Fruit fly (Drosophila melanogaster) whole organism, wandering third instar larva: ENCODE measurements around the gene CG4666.

Experiments
- Abd-B ChIP-seq: fragments of >200 bp; optimal IDR thresholded peaks from 2 replicates; lab custom pipeline; 2017; ENCODE audit warnings: missing biosample characterization, missing genetic modification characterization
- CG32264 ChIP-seq: fragments of 200-800 bp; sonication (Bioruptor generic); optimal IDR thresholded peaks from 2 replicates; lab custom pipeline; 2016; ENCODE audit warnings: missing biosample characterization, missing genetic modification characterization
- CG9705 ChIP-seq: fragments of 200-800 bp; sonication (Bioruptor generic); optimal IDR thresholded peaks from 2 replicates; lab custom pipeline; 2018; ENCODE audit warnings: missing biosample characterization, mild to moderate bottlenecking, missing genetic modification characterization
- CrebA ChIP-seq: fragments of 200-800 bp; sonication (Bioruptor generic); optimal IDR thresholded peaks from 2 replicates; lab custom pipeline; 2016; ENCODE audit warnings: missing biosample characterization, mild to moderate bottlenecking, missing genetic modification characterization, borderline replicate concordance
- Dfd ChIP-seq: fragments of >200 bp; optimal IDR thresholded peaks from 2 replicates; lab custom pipeline; 2017; ENCODE audit warnings: missing biosample characterization, missing genetic modification characterization
- Dif ChIP-seq: fragments of 200-275, 200-300 bp; sonication (Bioruptor generic); optimal IDR thresholded peaks from 2 replicates; lab custom pipeline; 2018; ENCODE audit warnings: missing biosample characterization, missing genetic modification characterization; ENCODE audit not compliant: partially characterized antibody
- GATAd ChIP-seq: sonication (Bioruptor generic); optimal IDR thresholded peaks from 2 replicates; lab custom pipeline; 2016; ENCODE audit warnings: missing biosample characterization, missing genetic modification characterization
- HLH106 ChIP-seq: fragments of 200-800 bp; optimal IDR thresholded peaks from 3 replicates; lab custom pipeline; 2019; ENCODE audit warnings: missing biosample characterization, mild to moderate bottlenecking, missing genetic modification characterization, moderate library complexity
- Hnf4 ChIP-seq: fragments of 200-800 bp; sonication (Bioruptor generic); optimal IDR thresholded peaks from 2 replicates; lab custom pipeline; 2016; ENCODE audit warnings: missing biosample characterization, mild to moderate bottlenecking, missing genetic modification characterization
- Hr78 ChIP-seq: fragments of >200 bp; optimal IDR thresholded peaks from 2 replicates; lab custom pipeline; 2017; ENCODE audit warnings: missing biosample characterization, missing genetic modification characterization
- Hr83 ChIP-seq: fragments of 200-300 bp; sonication (Bioruptor generic); optimal IDR thresholded peaks from 2 replicates; lab custom pipeline; 2016; ENCODE audit warnings: missing biosample characterization, mild to moderate bottlenecking, missing genetic modification characterization, moderate library complexity; ENCODE audit not compliant: poor library complexity, severe bottlenecking
- Jra ChIP-seq: sonication (Bioruptor generic); optimal IDR thresholded peaks from 2 replicates; lab custom pipeline; 2016; ENCODE audit warnings: missing biosample characterization, missing genetic modification characterization
- Mio ChIP-seq: sonication (Bioruptor generic); optimal IDR thresholded peaks from 2 replicates; lab custom pipeline; 2016; ENCODE audit warnings: missing biosample characterization, missing genetic modification characterization
- Myc ChIP-seq: fragments of >200 bp; optimal IDR thresholded peaks from 2 replicates; lab custom pipeline; 2017
- N ChIP-seq: fragments of >200 bp; optimal IDR thresholded peaks from 2 replicates; lab custom pipeline; 2018; ENCODE audit warnings: missing biosample characterization, missing external identifiers, missing genetic modification characterization
- OdsH ChIP-seq: fragments of 200-800 bp; sonication (Bioruptor generic); optimal IDR thresholded peaks from 2 replicates; lab custom pipeline; 2016; ENCODE audit warnings: missing biosample characterization, mild to moderate bottlenecking, missing genetic modification characterization
- Rel ChIP-seq, 2 experiments: fragments of 200-800 bp; sonication (Bioruptor generic) in 1 of 2; optimal IDR thresholded peaks; 2 replicates in 1 of 2; 3 replicates in 1 of 2; lab custom pipeline; 2016 to 2019; ENCODE audit warnings: mild to moderate bottlenecking in 2 of 2, missing biosample characterization in 2 of 2, missing genetic modification characterization in 2 of 2, moderate library complexity in 1 of 2
- Sp1 ChIP-seq: fragments of 200-800 bp; sonication (Bioruptor generic); optimal IDR thresholded peaks from 3 replicates; lab custom pipeline; 2019; ENCODE audit warnings: missing biosample characterization, mild to moderate bottlenecking, missing genetic modification characterization, moderate library complexity
- Vsx2 ChIP-seq: fragments of 200-300, 225-300 bp; sonication (Bioruptor generic); optimal IDR thresholded peaks from 2 replicates; lab custom pipeline; 2018; ENCODE audit warnings: missing biosample characterization, missing genetic modification characterization; ENCODE audit not compliant: partially characterized antibody
- br ChIP-seq: fragments of 200-800 bp; sonication (Bioruptor generic); optimal IDR thresholded peaks from 2 replicates; lab custom pipeline; 2016; ENCODE audit warnings: missing biosample characterization, missing genetic modification characterization
- brk ChIP-seq: fragments of 200-800 bp; sonication (Bioruptor generic); optimal IDR thresholded peaks from 2 replicates; lab custom pipeline; 2016; ENCODE audit warnings: missing biosample characterization, mild to moderate bottlenecking, missing genetic modification characterization
- dl ChIP-seq, 2 experiments: fragments of 175-275, 200-275 bp in 1 of 2; fragments of 200-275 bp in 1 of 2; sonication (Bioruptor generic); optimal IDR thresholded peaks; lab custom pipeline; 2018; ENCODE audit warnings: mild to moderate bottlenecking in 2 of 2, missing biosample characterization in 2 of 2, missing genetic modification characterization in 2 of 2, moderate library complexity in 2 of 2; ENCODE audit not compliant: partially characterized antibody in 2 of 2, insufficient read depth in 1 of 2
- dmrt93B ChIP-seq: fragments of 200-800 bp; sonication (Bioruptor generic); optimal IDR thresholded peaks from 2 replicates; lab custom pipeline; 2018; ENCODE audit warnings: missing biosample characterization, mild to moderate bottlenecking, missing genetic modification characterization
- dsf ChIP-seq: sonication (Bioruptor generic); optimal IDR thresholded peaks from 2 replicates; lab custom pipeline; 2016; ENCODE audit warnings: missing biosample characterization, missing genetic modification characterization, borderline replicate concordance
- ey ChIP-seq: fragments of 200-800 bp; sonication (Bioruptor generic); optimal IDR thresholded peaks from 2 replicates; lab custom pipeline; 2016; ENCODE audit warnings: missing biosample characterization, missing genetic modification characterization
- foxo ChIP-seq, 2 experiments: fragments of 200-800 bp; sonication (Bioruptor generic); optimal IDR thresholded peaks; 2 replicates in 1 of 2; 3 replicates in 1 of 2; lab custom pipeline; 2016 to 2017; ENCODE audit warnings: missing biosample characterization in 2 of 2, missing genetic modification characterization in 2 of 2
- fru ChIP-seq: fragments of 200-800 bp; sonication (Bioruptor generic); optimal IDR thresholded peaks from 3 replicates; lab custom pipeline; 2016; ENCODE audit warnings: missing biosample characterization, mild to moderate bottlenecking, missing genetic modification characterization
- h ChIP-seq: fragments of 200-800 bp; sonication (Bioruptor generic); optimal IDR thresholded peaks from 3 replicates; lab custom pipeline; 2016; ENCODE audit warnings: missing biosample characterization, mild to moderate bottlenecking, missing genetic modification characterization
- jim ChIP-seq: fragments of 175-275, 200-325 bp; sonication (Bioruptor generic); optimal IDR thresholded peaks from 2 replicates; lab custom pipeline; 2016; ENCODE audit warnings: missing biosample characterization, mild to moderate bottlenecking, missing genetic modification characterization
- lola ChIP-seq: fragments of >200 bp; optimal IDR thresholded peaks from 2 replicates; lab custom pipeline; 2017; ENCODE audit warnings: missing biosample characterization, missing genetic modification characterization
- pan ChIP-seq: fragments of >200 bp; optimal IDR thresholded peaks from 2 replicates; lab custom pipeline; 2017
- psq ChIP-seq: fragments of 200-800 bp; sonication (Bioruptor generic); optimal IDR thresholded peaks from 3 replicates; lab custom pipeline; 2017; ENCODE audit warnings: missing biosample characterization, mild to moderate bottlenecking, missing genetic modification characterization, moderate library complexity
- rgr ChIP-seq: fragments of 200-800 bp; sonication (Bioruptor generic); optimal IDR thresholded peaks from 3 replicates; lab custom pipeline; 2016; ENCODE audit warnings: missing biosample characterization, mild to moderate bottlenecking, missing genetic modification characterization
- sage ChIP-seq: fragments of 200-800 bp; sonication (Bioruptor generic); optimal IDR thresholded peaks from 2 replicates; lab custom pipeline; 2016; ENCODE audit warnings: missing biosample characterization, mild to moderate bottlenecking, missing genetic modification characterization
- sv ChIP-seq: fragments of 200-800 bp; sonication (Bioruptor generic); optimal IDR thresholded peaks from 3 replicates; lab custom pipeline; 2016; ENCODE audit warnings: missing biosample characterization, missing genetic modification characterization
- tai ChIP-seq: sonication (Bioruptor generic); optimal IDR thresholded peaks from 2 replicates; lab custom pipeline; 2016; ENCODE audit warnings: missing biosample characterization, missing genetic modification characterization
- usp ChIP-seq: fragments of >200 bp; optimal IDR thresholded peaks from 2 replicates; lab custom pipeline; 2017; ENCODE audit warnings: missing biosample characterization, missing genetic modification characterization
- woc ChIP-seq: sonication (Bioruptor generic); optimal IDR thresholded peaks from 2 replicates; lab custom pipeline; 2016; ENCODE audit warnings: missing biosample characterization, mild to moderate bottlenecking, missing genetic modification characterization

CG4666 gene

dm6 chrX:6035359-6035758, 42.2 kb downstream of the CG4666 start:
- peak; percentile 26 for TF ChIP-seq tai (GFP tag; lab: Kevin White, UChicago)
- no peak for TF ChIP-seq rgr (GFP tag; lab: Kevin White, UChicago)
- TF ChIP-seq Myc (lab: Kevin White, UChicago), result peak; percentile 83

- TF ChIP-seq dsf (GFP tag; lab: Kevin White, UChicago) (no peak), Dif (GFP tag; lab: Kevin White, UChicago) (no peak), h (no peak)
These were observed 42.8 kb downstream of the CG4666 start for dm6 chrX:6034741-6035140.

- no peak for TF ChIP-seq sv
- no peak for TF ChIP-seq HLH106 (tag; lab: Kevin White, UChicago)
- TF ChIP-seq Myc (lab: Kevin White, UChicago), result no peak
- no peak for TF ChIP-seq jim (GFP tag; lab: Kevin White, UChicago)
- no peak for TF ChIP-seq CG32264 (GFP tag; lab: Kevin White, UChicago)
- no peak for TF ChIP-seq lola (GFP tag; lab: Kevin White, UChicago)
- no peak for TF ChIP-seq h
- TF ChIP-seq Sp1, result no peak
- no peak for TF ChIP-seq Hr78 (GFP tag; lab: Kevin White, UChicago)
These were observed 44.8 kb downstream of the CG4666 start for dm6 chrX:6032826-6033225.

- TF ChIP-seq OdsH (GFP tag; lab: Kevin White, UChicago) (peak; percentile 54), dmrt93B (peak; percentile 55), Mio (GFP tag; lab: Kevin White, UChicago) (no peak), woc (peak; percentile 42), jim (GFP tag; lab: Kevin White, UChicago) (no peak), Hnf4 (GFP tag; lab: Kevin White, UChicago) (peak; percentile 48), psq (GFP tag; lab: Kevin White, UChicago) (peak; percentile 50), Hr78 (GFP tag; lab: Kevin White, UChicago) (no peak), fru (GFP tag; lab: Kevin White, UChicago) (peak; percentile 81), Rel (GFP tag; optimal IDR thresholded peaks at IDR 0.05; lab: Kevin White, UChicago) (no peak), Rel (tag; optimal IDR thresholded peaks at IDR 0.05; lab: Kevin White, UChicago) (peak; percentile 44), CrebA (GFP tag; lab: Kevin White, UChicago) (no peak), sage (GFP tag; lab: Kevin White, UChicago) (no peak), foxo (GFP tag; optimal IDR thresholded peaks at IDR 0.05; lab: Kevin White, UChicago) (peak in 1 of 2 experiments; percentile 76), Vsx2 (GFP tag; lab: Kevin White, UChicago) (no peak), Abd-B (GFP tag; lab: Kevin White, UChicago) (no peak), GATAd (GFP tag; lab: Kevin White, UChicago) (no peak), usp (GFP tag; lab: Kevin White, UChicago) (no peak), pan (lab: Kevin White, UChicago) (no peak), tai (GFP tag; lab: Kevin White, UChicago) (no peak), lola (GFP tag; lab: Kevin White, UChicago) (no peak), N (GFP tag; lab: Kevin White, UChicago) (no peak), brk (GFP tag; lab: Kevin White, UChicago) (no peak), HLH106 (tag; lab: Kevin White, UChicago) (peak; percentile 71), Hr83 (GFP tag; lab: Kevin White, UChicago) (no peak), rgr (GFP tag; lab: Kevin White, UChicago) (peak; percentile 67), Myc (lab: Kevin White, UChicago) (no peak), Jra (GFP tag; lab: Kevin White, UChicago) (no peak), CG32264 (GFP tag; lab: Kevin White, UChicago) (peak; percentile 14), CG9705 (peak; percentile 63), Dif (GFP tag; lab: Kevin White, UChicago) (no peak), sv (peak; percentile 70), dsf (GFP tag; lab: Kevin White, UChicago) (no peak), ey (GFP tag; lab: Kevin White, UChicago) (peak; percentile 77), br (GFP tag; lab: Kevin White, UChicago) (peak; percentile 66), Sp1 (peak; percentile 72), Dfd (GFP tag; lab: Kevin White, UChicago) (no peak), dl (GFP tag; optimal IDR thresholded peaks at IDR 0.05; lab: Kevin White, UChicago; ENCODE audit: insufficient read depth in 1 of 2, partially characterized antibody in 2 of 2) (no peak), h (peak; percentile 75)
- TF ChIP-seq, all 38 proteins: peak for 17
These were observed 45.9 kb downstream of the CG4666 start for dm6 chrX:6031692-6032091.
